Worm (Caenorhabditis elegans) whole organism, L4 larva: ENCODE measurements around the gene T05C7.9.

Experiments used
- D1046.2 ChIP-seq: fragments of 200-800 bp; sonication (Bioruptor generic); IDR thresholded peaks from 2 replicates; pipeline ENCODE4 v1.3.6; 2022; ENCODE audit warnings: missing genetic modification characterization, missing compliant biosample characterization
- R02D3.7 ChIP-seq: fragments of 150-350 bp; sonication (generic microtip); optimal IDR thresholded peaks from 3 replicates; lab custom pipeline; 2014; ENCODE audit warnings: missing biosample characterization, missing genetic modification characterization
- Y48G9A.11 ChIP-seq: fragments of 200-800 bp; sonication (Bioruptor generic); IDR thresholded peaks from 2 replicates; pipeline ENCODE4 v1.3.6; 2022; ENCODE audit warnings: missing genetic modification reagents, missing genetic modification characterization, missing compliant biosample characterization
- Y5F2A.4 ChIP-seq: fragments of 200-800 bp; sonication (Bioruptor generic); optimal IDR thresholded peaks from 2 replicates; lab custom pipeline; 2018; ENCODE audit warnings: mild to moderate bottlenecking, missing genetic modification characterization, missing compliant biosample characterization
- ZK546.5 ChIP-seq, 2 experiments: sonication (generic microtip); optimal IDR thresholded peaks; 2 replicates each; lab custom pipeline; 2017; ENCODE audit warnings: missing biosample characterization in 2 of 2, missing genetic modification characterization in 2 of 2
- aha-1 ChIP-seq: fragments of 150-350 bp; peaks from one replicate; lab custom pipeline; 2014; ENCODE audit warnings: missing biosample characterization, missing genetic modification characterization
- ama-1 ChIP-seq: fragments of 150-350 bp; optimal IDR thresholded peaks from 2 replicates; lab custom pipeline; 2014; ENCODE audit warnings: inconsistent platforms, mixed read lengths
- ceh-28 ChIP-seq: fragments of 150-350 bp; optimal IDR thresholded peaks from 2 replicates; lab custom pipeline; 2014; ENCODE audit warnings: missing biosample characterization, missing genetic modification reagents, missing genetic modification characterization
- ceh-32 ChIP-seq: sonication (generic microtip); optimal IDR thresholded peaks from 2 replicates; lab custom pipeline; 2016; ENCODE audit warnings: mild to moderate bottlenecking, missing genetic modification characterization, missing compliant biosample characterization; ENCODE audit not compliant: poor library complexity
- ceh-44 ChIP-seq: fragments of 200-800 bp; sonication (Bioruptor generic); IDR thresholded peaks from 2 replicates; pipeline ENCODE4 v1.3.6; 2022; ENCODE audit warnings: missing genetic modification reagents, missing genetic modification characterization, missing compliant biosample characterization
- ceh-62 ChIP-seq: sonication (generic microtip); optimal IDR thresholded peaks from 2 replicates; lab custom pipeline; 2017; ENCODE audit warnings: missing biosample characterization, missing genetic modification characterization
- ceh-82 ChIP-seq: sonication (generic microtip); optimal IDR thresholded peaks from 2 replicates; lab custom pipeline; 2017; ENCODE audit warnings: missing biosample characterization, missing genetic modification characterization
- cey-2 ChIP-seq: sonication (generic microtip); optimal IDR thresholded peaks from 3 replicates; lab custom pipeline; 2017; ENCODE audit warnings: missing genetic modification characterization, mild to moderate bottlenecking, missing compliant biosample characterization, antibody characterized with exemption, borderline replicate concordance; ENCODE audit not compliant: insufficient read depth
- ctbp-1 ChIP-seq: fragments of 200-800 bp; sonication (Bioruptor generic); IDR thresholded peaks from 2 replicates; pipeline ENCODE4 v1.3.6; 2022; ENCODE audit warnings: missing genetic modification reagents, missing genetic modification characterization, missing compliant biosample characterization
- daf-19 ChIP-seq: fragments of 200-800 bp; sonication (Bioruptor generic); conservative IDR thresholded peaks from 2 replicates; pipeline ENCODE4 v1.3.6; 2022; ENCODE audit warnings: missing genetic modification characterization, missing compliant biosample characterization
- dmd-8 ChIP-seq: fragments of 200-800 bp; sonication (Bioruptor generic); IDR thresholded peaks from 2 replicates; pipeline ENCODE4 v1.3.6; 2022; ENCODE audit warnings: missing genetic modification characterization, missing compliant biosample characterization
- duxl-1 ChIP-seq: sonication (generic microtip); optimal IDR thresholded peaks from 2 replicates; lab custom pipeline; 2016; ENCODE audit warnings: mild to moderate bottlenecking, missing genetic modification characterization, moderate library complexity, missing compliant biosample characterization; ENCODE audit not compliant: poor library complexity
- egl-43 ChIP-seq: fragments of 200-800 bp; sonication (Bioruptor generic); IDR thresholded peaks from 2 replicates; pipeline ENCODE4 v1.3.6; 2022; ENCODE audit warnings: missing genetic modification reagents, missing genetic modification characterization, missing compliant biosample characterization
- fos-1 ChIP-seq: fragments of 150-350 bp; optimal IDR thresholded peaks from 2 replicates; lab custom pipeline; 2014; ENCODE audit warnings: missing biosample characterization, missing genetic modification characterization
- hlh-30 ChIP-seq: sonication (generic microtip); optimal IDR thresholded peaks from 2 replicates; lab custom pipeline; 2017; ENCODE audit warnings: antibody characterized with exemption, mild to moderate bottlenecking, missing genetic modification characterization, missing compliant biosample characterization; ENCODE audit not compliant: insufficient read depth
- lin-39 ChIP-seq: fragments of 150-350 bp; optimal IDR thresholded peaks from 2 replicates; lab custom pipeline; 2014; ENCODE audit warnings: missing biosample characterization, missing genetic modification reagents, missing genetic modification characterization
- nhr-11 ChIP-seq: fragments of 150-350 bp; optimal IDR thresholded peaks from 2 replicates; lab custom pipeline; 2014; ENCODE audit warnings: missing biosample characterization, missing genetic modification characterization
- nhr-111 ChIP-seq: fragments of 200-800 bp; sonication (Bioruptor generic); optimal IDR thresholded peaks from 2 replicates; lab custom pipeline; 2018; ENCODE audit warnings: mild to moderate bottlenecking, missing genetic modification characterization, missing compliant biosample characterization
- pha-4 ChIP-seq, 2 experiments: fragments of 150-350 bp in 1 of 2; fragments of 200-800 bp in 1 of 2; sonication (Bioruptor generic) in 1 of 2; IDR thresholded peaks in 1 of 2; optimal IDR thresholded peaks in 1 of 2; 2 replicates each; pipeline versions ENCODE4 v1.3.6 to Lab custom; 2014 to 2022; ENCODE audit warnings: missing genetic modification characterization in 2 of 2, missing genetic modification reagents in 2 of 2, missing biosample characterization in 1 of 2, missing compliant biosample characterization in 1 of 2
- php-3 ChIP-seq: fragments of 200-800 bp; sonication (Bioruptor generic); IDR thresholded peaks from 2 replicates; pipeline ENCODE4 v1.3.6; 2022; ENCODE audit warnings: missing genetic modification reagents, missing genetic modification characterization, missing compliant biosample characterization
- rbr-2 ChIP-seq: sonication (generic microtip); optimal IDR thresholded peaks from 2 replicates; lab custom pipeline; 2016; ENCODE audit warnings: missing genotype, missing genetic modification characterization, missing compliant biosample characterization
- spr-3 ChIP-seq: fragments of 200-800 bp; sonication (Bioruptor generic); optimal IDR thresholded peaks from 2 replicates; lab custom pipeline; 2018; ENCODE audit warnings: mild to moderate bottlenecking, missing genetic modification characterization, missing compliant biosample characterization
- tag-97 ChIP-seq: fragments of 200-800 bp; sonication (Bioruptor generic); IDR thresholded peaks from 2 replicates; pipeline ENCODE4 v1.3.6; 2022; ENCODE audit warnings: missing genetic modification characterization, missing compliant biosample characterization
- tra-1 ChIP-seq: fragments of 200-800 bp; sonication (Bioruptor generic); IDR thresholded peaks from 2 replicates; pipeline ENCODE4 v1.3.6; 2022; ENCODE audit warnings: missing genetic modification reagents, missing genetic modification characterization, missing compliant biosample characterization
- unc-130 ChIP-seq: sonication (generic microtip); optimal IDR thresholded peaks from 2 replicates; lab custom pipeline; 2016; ENCODE audit warnings: missing genetic modification reagents, missing genetic modification characterization, missing compliant biosample characterization
- unc-62 ChIP-seq, 3 experiments: fragments of 150-350 bp in 1 of 3; sonication (generic microtip); optimal IDR thresholded peaks in 2 of 3; peaks in 1 of 3; 1 replicate in 1 of 3; 2 replicates in 2 of 3; lab custom pipeline; 2014 to 2017; ENCODE audit warnings: missing biosample characterization in 3 of 3, missing genetic modification characterization in 3 of 3, missing genetic modification reagents in 3 of 3, missing genotype in 1 of 3
- zag-1 ChIP-seq: fragments of 150-350 bp; optimal IDR thresholded peaks from 2 replicates; lab custom pipeline; 2014; ENCODE audit warnings: missing biosample characterization, missing genetic modification characterization
- zip-2 ChIP-seq: fragments of 150-350 bp; optimal IDR thresholded peaks from 2 replicates; lab custom pipeline; 2014; ENCODE audit warnings: missing biosample characterization, missing genetic modification characterization

T05C7.9 gene

ce11 chrIV:76070-76469 lies 3.0 kb upstream of the T05C7.9 start, which contains the start of gene T05C7.8:
Gene T05C7.8 (plus strand): TSS chrIV:76370.
- TF ChIP-seq tra-1 (GFP tag; lab: Robert Waterston, UW) (no peak), unc-62 (GFP tag; optimal IDR thresholded peaks at IDR 0.05 in 1 of 2; lab: Kevin White, UChicago) (peak in 1 of 2 experiments; percentile 69), unc-62 (tag; optimal IDR thresholded peaks at IDR 0.05; lab: Kevin White, UChicago) (no peak)

DNA sequence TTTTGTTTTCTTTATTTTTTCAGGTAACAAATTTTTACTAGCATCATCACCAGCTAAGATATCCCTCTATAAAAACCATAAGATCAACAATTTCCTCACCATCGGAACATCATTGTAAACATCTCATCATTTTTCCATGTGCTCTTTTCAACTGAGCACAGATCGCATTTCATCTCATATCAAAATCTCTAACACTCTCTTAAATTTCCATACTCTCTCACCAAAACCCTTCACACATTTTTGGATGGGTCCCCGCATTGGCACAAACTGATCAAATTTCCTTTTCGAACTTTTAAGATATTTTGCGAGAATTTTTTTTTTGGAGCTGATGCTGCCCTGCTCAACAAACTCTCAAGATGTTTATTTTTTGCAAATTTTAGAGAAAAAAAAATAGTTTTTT lies 1.7 kb upstream of the T05C7.9 start:
- TF ChIP-seq ama-1 (lab: Kevin White, UChicago) = no peak
- TF ChIP-seq cey-2 (tag; lab: Kevin White, UChicago) = no peak
- no peak for TF ChIP-seq dmd-8 (GFP tag; lab: Robert Waterston, UW)
- no peak for TF ChIP-seq ctbp-1 (GFP tag; lab: Robert Waterston, UW)
- peak in 1 of 2 experiments; percentile 70 for TF ChIP-seq unc-62 (GFP tag; optimal IDR thresholded peaks at IDR 0.05 in 1 of 2; lab: Kevin White, UChicago)
- TF ChIP-seq unc-62 (tag; optimal IDR thresholded peaks at IDR 0.05; lab: Kevin White, UChicago) = no peak
- TF ChIP-seq ceh-82 (tag; lab: Kevin White, UChicago) = no peak
- TF ChIP-seq unc-130 = no peak

DNA sequence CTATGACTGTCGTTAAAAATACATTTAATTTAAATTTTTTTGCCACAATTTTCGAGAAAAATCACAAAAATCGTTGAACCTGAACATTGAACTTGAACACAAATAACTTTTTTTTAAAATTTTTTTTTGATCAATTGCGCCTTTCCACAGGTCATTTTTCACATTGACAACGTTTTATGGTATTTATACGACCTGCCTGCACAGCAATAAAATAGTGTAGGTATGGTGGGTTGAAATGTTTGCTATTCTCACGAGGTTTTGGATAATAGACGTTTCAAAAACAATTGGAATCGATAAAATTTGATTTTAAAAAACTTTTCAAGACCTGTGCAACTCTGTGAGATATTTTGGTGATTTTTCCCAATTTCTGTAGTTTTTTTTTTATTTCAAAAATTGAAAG lies 870 bp upstream of the T05C7.9 start:
- TF ChIP-seq unc-62 (GFP tag; optimal IDR thresholded peaks at IDR 0.05 in 1 of 2; lab: Kevin White, UChicago) (peak in 1 of 2 experiments; percentile 74), unc-62 (tag; optimal IDR thresholded peaks at IDR 0.05; lab: Kevin White, UChicago) (no peak), ceh-32 (no peak), php-3 (GFP tag; lab: Robert Waterston, UW) (peak; percentile 65; the same call in 1 of the 2 replicates), fos-1 (tag; lab: Kevin White, UChicago) (no peak), rbr-2 (no peak), pha-4 (GFP tag; IDR thresholded peaks at IDR 0.05; lab: Robert Waterston, UW) (no peak), pha-4 (tag; optimal IDR thresholded peaks at IDR 0.05; lab: Kevin White, UChicago) (no peak), ceh-28 (tag; lab: Kevin White, UChicago) (no peak), spr-3 (GFP tag; lab: Kevin White, UChicago) (no peak), ceh-44 (GFP tag; lab: Robert Waterston, UW) (no peak), Y48G9A.11 (GFP tag; lab: Robert Waterston, UW) (no peak), ZK546.5 (tag; optimal IDR thresholded peaks at IDR 0.05; lab: Kevin White, UChicago) (no peak)

DNA sequence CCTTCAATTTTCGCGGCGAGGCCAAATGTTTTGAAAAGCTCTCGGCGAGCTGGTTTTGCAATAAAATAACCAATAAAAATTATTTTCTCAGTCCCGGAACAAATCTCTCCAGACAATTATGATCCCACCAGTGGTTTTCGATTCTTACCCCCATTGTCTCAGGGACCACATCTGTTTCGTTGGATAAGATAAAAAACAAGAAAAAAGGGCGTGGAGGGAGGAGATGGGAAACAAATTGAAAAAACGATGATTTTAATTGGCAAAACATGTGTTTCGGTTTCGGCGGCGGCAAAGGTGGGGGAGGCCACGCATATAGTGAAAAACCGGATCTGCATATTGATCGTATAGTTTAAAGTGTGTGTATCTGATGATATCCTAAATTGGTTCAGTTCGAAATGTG lies 1.9 kb downstream of the T05C7.9 start:
- TF ChIP-seq nhr-111 (no peak), aha-1 (peak; percentile 9), Y5F2A.4 (GFP tag; lab: Kevin White, UChicago) (no peak), daf-19 (GFP tag; lab: Robert Waterston, UW) (no peak)
- TF ChIP-seq, all 104 proteins: peak for 1

DNA sequence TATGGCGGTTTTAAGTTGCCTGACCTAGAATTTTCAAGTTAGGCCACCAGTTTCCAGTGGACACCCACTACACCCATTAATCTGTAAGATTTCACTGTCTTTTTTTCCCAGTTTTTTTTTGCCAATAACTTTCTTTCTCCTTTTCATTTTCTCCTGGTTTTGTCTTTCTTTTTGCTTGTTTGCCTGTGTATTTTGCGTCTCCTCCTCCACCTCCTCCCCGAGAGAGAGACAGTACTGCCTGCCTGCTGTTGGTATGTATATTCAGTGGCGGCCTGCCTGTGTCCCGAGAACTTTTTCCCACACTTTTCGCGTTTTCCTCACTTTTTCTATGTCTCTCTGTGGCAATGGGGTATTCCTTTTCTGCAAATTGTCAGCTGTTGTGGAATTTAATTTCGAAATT lies 2.4 kb downstream of the T05C7.9 start:
- peak; percentile 60 for TF ChIP-seq aha-1
- TF ChIP-seq duxl-1 (tag; lab: Kevin White, UChicago) = no peak

DNA sequence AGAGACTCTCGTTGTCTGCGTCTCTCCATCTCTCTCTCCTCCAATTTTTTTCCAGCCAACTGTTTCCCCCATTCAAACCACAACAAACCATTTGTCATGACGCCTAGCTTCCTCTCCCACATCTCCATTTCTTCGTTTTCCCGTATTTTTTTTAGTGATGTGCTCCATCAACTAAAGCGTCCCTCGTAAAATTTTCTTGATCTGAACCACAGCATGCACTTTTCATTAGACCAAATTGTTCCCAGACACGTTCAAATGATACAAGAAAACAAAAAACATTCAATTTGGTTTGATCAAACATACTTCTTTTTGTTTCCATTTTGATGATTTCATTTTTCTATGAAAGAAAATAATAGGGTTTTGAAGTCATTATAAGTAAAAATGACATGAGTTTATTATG lies 3.2 kb downstream of the T05C7.9 start:
- TF ChIP-seq hlh-30 (tag; lab: Kevin White, UChicago) = no peak
- TF ChIP-seq nhr-11 (tag; lab: Kevin White, UChicago) = no peak
- no peak for TF ChIP-seq lin-39
- TF ChIP-seq unc-130 = no peak
- TF ChIP-seq D1046.2 (GFP tag; lab: Robert Waterston, UW) = no peak

DNA sequence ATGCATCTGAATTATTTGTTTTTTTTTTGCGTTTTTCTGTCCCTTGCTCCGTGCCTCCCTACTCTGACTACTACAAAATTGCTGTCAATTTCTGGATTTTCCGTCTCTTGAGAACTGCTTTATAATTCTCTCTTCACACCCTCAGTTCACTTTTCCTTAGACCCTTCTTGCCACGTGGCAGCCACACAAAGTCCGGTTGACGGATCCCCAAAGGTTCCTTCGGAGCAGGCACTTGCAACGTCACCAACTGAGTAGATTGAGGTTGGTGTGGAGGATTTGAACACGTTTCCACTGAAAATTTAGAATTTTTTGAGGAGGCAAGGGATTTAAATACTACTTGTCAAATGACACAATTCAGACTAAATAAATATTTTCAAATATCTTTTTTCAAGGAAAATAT lies 7.7 kb downstream of the T05C7.9 start:
- TF ChIP-seq zip-2 (tag; lab: Kevin White, UChicago) (no peak), ceh-62 (tag; lab: Kevin White, UChicago) (no peak), tag-97 (GFP tag; lab: Robert Waterston, UW) (no peak), daf-19 (GFP tag; lab: Robert Waterston, UW) (no peak), egl-43 (no peak), zag-1 (no peak), ZK546.5 (tag; optimal IDR thresholded peaks at IDR 0.05; lab: Kevin White, UChicago) (no peak), R02D3.7 (no peak), spr-3 (GFP tag; lab: Kevin White, UChicago) (no peak)
- TF ChIP-seq, all 104 proteins: peak for 0
